Fruit fly (Drosophila melanogaster) whole organism, adult: ENCODE results near the gene Srp19.

ENCODE experiments used
- CG11617 ChIP-seq: fragments of 200-800 bp; sonication (Bioruptor generic); optimal IDR thresholded peaks from 2 replicates; lab custom pipeline; 2017; ENCODE audit warnings: mild to moderate bottlenecking, missing biosample characterization, missing genetic modification reagents, missing genetic modification characterization
- CG12768 ChIP-seq: fragments of 200-800 bp; sonication (Bioruptor generic); optimal IDR thresholded peaks from 2 replicates; lab custom pipeline; 2017; ENCODE audit warnings: missing biosample characterization, missing genetic modification characterization, mild to moderate bottlenecking, moderate library complexity, missing genetic modification reagents
- CG14711 ChIP-seq: fragments of 200-800 bp; sonication (Bioruptor generic); optimal IDR thresholded peaks from 2 replicates; lab custom pipeline; 2018; ENCODE audit warnings: missing biosample characterization, mild to moderate bottlenecking, missing genetic modification characterization, moderate library complexity
- CG1620 ChIP-seq: fragments of 200-800 bp; sonication (Bioruptor generic); optimal IDR thresholded peaks from 2 replicates; lab custom pipeline; 2016; ENCODE audit warnings: missing biosample characterization, missing genetic modification characterization
- CG33017 ChIP-seq: fragments of 200-800 bp; sonication (Bioruptor generic); optimal IDR thresholded peaks from 2 replicates; lab custom pipeline; 2018; ENCODE audit warnings: missing biosample characterization, mild to moderate bottlenecking, missing genetic modification characterization, moderate library complexity
- CG5204 ChIP-seq: fragments of 200-800 bp; sonication (Bioruptor generic); optimal IDR thresholded peaks from 2 replicates; lab custom pipeline; 2016; ENCODE audit warnings: missing biosample characterization, missing genetic modification characterization
- CG7045 ChIP-seq: fragments of 200-800 bp; sonication (Bioruptor generic); optimal IDR thresholded peaks from 2 replicates; lab custom pipeline; 2017; ENCODE audit warnings: missing biosample characterization, mild to moderate bottlenecking, missing genetic modification characterization
- CG7101 ChIP-seq: fragments of 200-800 bp; sonication (Bioruptor generic); optimal IDR thresholded peaks from 2 replicates; lab custom pipeline; 2018; ENCODE audit warnings: missing biosample characterization, mild to moderate bottlenecking, missing genetic modification characterization, moderate library complexity
- Clk ChIP-seq: fragments of 200-800 bp; sonication (Bioruptor generic); optimal IDR thresholded peaks from 2 replicates; lab custom pipeline; 2017; ENCODE audit warnings: missing biosample characterization, missing genetic modification characterization
- Crg-1 ChIP-seq: fragments of 200-800 bp; sonication (Bioruptor generic); optimal IDR thresholded peaks from 2 replicates; lab custom pipeline; 2016; ENCODE audit warnings: missing biosample characterization, missing genetic modification characterization
- Hr96 ChIP-seq: fragments of 200-800 bp; sonication (Bioruptor generic); optimal IDR thresholded peaks from 2 replicates; lab custom pipeline; 2016; ENCODE audit warnings: missing biosample characterization, missing genetic modification characterization
- Mnt ChIP-seq: fragments of 200-800 bp; sonication (Bioruptor generic); optimal IDR thresholded peaks from 2 replicates; lab custom pipeline; 2016; ENCODE audit warnings: missing biosample characterization, mild to moderate bottlenecking, missing genetic modification characterization
- bab1 ChIP-seq: fragments of 200-800 bp; sonication (Bioruptor generic); optimal IDR thresholded peaks from 3 replicates; lab custom pipeline; 2019; ENCODE audit warnings: missing biosample characterization, mild to moderate bottlenecking, missing genetic modification characterization, moderate library complexity
- cic ChIP-seq: fragments of 200-800 bp; sonication (Bioruptor generic); optimal IDR thresholded peaks from 2 replicates; lab custom pipeline; 2017; ENCODE audit warnings: missing biosample characterization, mild to moderate bottlenecking, missing genetic modification characterization, moderate library complexity
- cnc ChIP-seq, 2 experiments: fragments of >200 bp; optimal IDR thresholded peaks; 2 replicates each; lab custom pipeline; 2017
- kay ChIP-seq: fragments of 200-800 bp; sonication (Bioruptor generic); peaks from one replicate; lab custom pipeline; 2016; ENCODE audit warnings: missing biosample characterization, missing genetic modification characterization, borderline replicate concordance
- ovo ChIP-seq: fragments of 200-800 bp; sonication (Bioruptor generic); optimal IDR thresholded peaks from 2 replicates; lab custom pipeline; 2016; ENCODE audit warnings: missing biosample characterization, missing genetic modification characterization
- pad ChIP-seq: fragments of 200-800 bp; sonication (Bioruptor generic); optimal IDR thresholded peaks from 3 replicates; lab custom pipeline; 2017; ENCODE audit warnings: missing biosample characterization, missing genetic modification characterization, mild to moderate bottlenecking, moderate library complexity, missing genetic modification reagents
- tj ChIP-seq: fragments of 200-800 bp; sonication (Bioruptor generic); optimal IDR thresholded peaks from 3 replicates; lab custom pipeline; 2017; ENCODE audit warnings: missing biosample characterization, mild to moderate bottlenecking, missing genetic modification characterization, moderate library complexity
- toe ChIP-seq: fragments of 200-800 bp; sonication (Bioruptor generic); optimal IDR thresholded peaks from 2 replicates; lab custom pipeline; 2016; ENCODE audit warnings: missing biosample characterization, missing genetic modification characterization

Gene Srp19

dm6 chr3L:7323348-7323747, 24.5 kb downstream of the Srp19 start, which contains the start of the genes RhoGEF4 and Rint1:
TSS of gene RhoGEF4 (minus strand) at chr3L:7323411.
TSS of gene Rint1 (plus strand) at chr3L:7323619.
- TF ChIP-seq CG14711 (tag; lab: Kevin White, UChicago) (peak; percentile 66), CG12768 (GFP tag; lab: Kevin White, UChicago) (peak; percentile 4), bab1 (peak; percentile 17), Hr96 (GFP tag; lab: Kevin White, UChicago) (no peak), CG1620 (GFP tag; lab: Kevin White, UChicago) (peak; percentile 44), pad (GFP tag; lab: Kevin White, UChicago) (peak; percentile 14), CG11617 (GFP tag; lab: Kevin White, UChicago) (peak; percentile 36), kay (GFP tag; lab: Kevin White, UChicago) (no peak), cnc (optimal IDR thresholded peaks at IDR 0.05; lab: Kevin White, UChicago) (no peak), toe (GFP tag; lab: Kevin White, UChicago) (peak; percentile 13), Mnt (peak; percentile 44), CG33017 (no peak), tj (GFP tag; lab: Kevin White, UChicago) (peak; percentile 27), CG5204 (GFP tag; lab: Kevin White, UChicago) (no peak), CG7045 (no peak), cic (GFP tag; lab: Kevin White, UChicago) (peak; percentile 13), ovo (GFP tag; lab: Kevin White, UChicago) (peak; percentile 15), CG7101 (tag; lab: Kevin White, UChicago) (peak; percentile 75), Clk (GFP tag; lab: Kevin White, UChicago) (no peak), Crg-1 (peak; percentile 38)

- TF ChIP-seq Crg-1 (no peak), CG14711 (tag; lab: Kevin White, UChicago) (no peak), CG12768 (GFP tag; lab: Kevin White, UChicago) (no peak), CG1620 (GFP tag; lab: Kevin White, UChicago) (no peak), CG11617 (GFP tag; lab: Kevin White, UChicago) (no peak), CG33017 (no peak), ovo (GFP tag; lab: Kevin White, UChicago) (no peak), CG5204 (GFP tag; lab: Kevin White, UChicago) (no peak), CG7045 (no peak), CG7101 (tag; lab: Kevin White, UChicago) (no peak), toe (GFP tag; lab: Kevin White, UChicago) (no peak), cnc (optimal IDR thresholded peaks at IDR 0.05; lab: Kevin White, UChicago) (no peak), Clk (GFP tag; lab: Kevin White, UChicago) (no peak), kay (GFP tag; lab: Kevin White, UChicago) (no peak), pad (GFP tag; lab: Kevin White, UChicago) (no peak), Mnt (no peak), cic (GFP tag; lab: Kevin White, UChicago) (no peak), Hr96 (GFP tag; lab: Kevin White, UChicago) (no peak)
These were observed 28.1 kb downstream of the Srp19 start, which contains the start of gene CG8607 for dm6 chr3L:7319768-7320167. TSS of gene CG8607 (plus strand) at chr3L:7320068.

dm6 chr3L:7314133-7314532, 33.7 kb downstream of the Srp19 start:
- TF ChIP-seq tj (GFP tag; lab: Kevin White, UChicago) (no peak), kay (GFP tag; lab: Kevin White, UChicago) (no peak), CG1620 (GFP tag; lab: Kevin White, UChicago) (no peak), cnc (optimal IDR thresholded peaks at IDR 0.05; lab: Kevin White, UChicago) (no peak), CG14711 (tag; lab: Kevin White, UChicago) (no peak), CG7045 (no peak), CG12768 (GFP tag; lab: Kevin White, UChicago) (no peak), Crg-1 (no peak), ovo (GFP tag; lab: Kevin White, UChicago) (no peak), bab1 (no peak), toe (GFP tag; lab: Kevin White, UChicago) (no peak), CG7101 (tag; lab: Kevin White, UChicago) (no peak)

- TF ChIP-seq Clk (GFP tag; lab: Kevin White, UChicago): no peak
- TF ChIP-seq toe (GFP tag; lab: Kevin White, UChicago): no peak
- no peak for TF ChIP-seq Hr96 (GFP tag; lab: Kevin White, UChicago)
- TF ChIP-seq bab1: no peak
- no peak for TF ChIP-seq CG7045
- TF ChIP-seq CG5204 (GFP tag; lab: Kevin White, UChicago): no peak
- no peak for TF ChIP-seq pad (GFP tag; lab: Kevin White, UChicago)
- no peak for TF ChIP-seq CG12768 (GFP tag; lab: Kevin White, UChicago)
These were observed 34.2 kb downstream of the Srp19 start for dm6 chr3L:7313559-7314132.

dm6 chr3L:7312754-7313153, 35.1 kb downstream of the Srp19 start, which contains the start of gene unc-13-4A:
TSS of gene unc-13-4A (minus strand) at chr3L:7312896.
- no peak for TF ChIP-seq CG11617 (GFP tag; lab: Kevin White, UChicago)
- no peak for TF ChIP-seq pad (GFP tag; lab: Kevin White, UChicago)
- no peak for TF ChIP-seq CG7101 (tag; lab: Kevin White, UChicago)
- TF ChIP-seq tj (GFP tag; lab: Kevin White, UChicago): no peak
- TF ChIP-seq toe (GFP tag; lab: Kevin White, UChicago): no peak
- TF ChIP-seq Mnt: no peak
- no peak for TF ChIP-seq CG12768 (GFP tag; lab: Kevin White, UChicago)
- TF ChIP-seq CG7045: no peak
- no peak for TF ChIP-seq Clk (GFP tag; lab: Kevin White, UChicago)
- no peak for TF ChIP-seq Hr96 (GFP tag; lab: Kevin White, UChicago)
- no peak for TF ChIP-seq CG5204 (GFP tag; lab: Kevin White, UChicago)
- TF ChIP-seq cnc (optimal IDR thresholded peaks at IDR 0.05; lab: Kevin White, UChicago): no peak
- TF ChIP-seq bab1: no peak
- no peak for TF ChIP-seq CG33017
- TF ChIP-seq CG1620 (GFP tag; lab: Kevin White, UChicago): no peak
- no peak for TF ChIP-seq Crg-1
